Worm (Caenorhabditis elegans) whole organism, L3 larva: ENCODE data around the gene C56G3.2.

Experiments
- fkh-10 ChIP-seq: sonication (generic microtip); optimal IDR thresholded peaks from 2 replicates; lab custom pipeline; 2017; ENCODE audit warnings: missing biosample characterization, missing genetic modification reagents, missing genetic modification characterization
- nhr-11 ChIP-seq: fragments of 150-350 bp; optimal IDR thresholded peaks from 2 replicates; lab custom pipeline; 2014; ENCODE audit warnings: missing biosample characterization, missing genetic modification characterization
- unc-62 ChIP-seq: fragments of 150-350 bp; sonication (generic microtip); optimal IDR thresholded peaks from 4 replicates; lab custom pipeline; 2014; ENCODE audit warnings: missing biosample characterization, missing genetic modification reagents, missing genetic modification characterization

DNA sequence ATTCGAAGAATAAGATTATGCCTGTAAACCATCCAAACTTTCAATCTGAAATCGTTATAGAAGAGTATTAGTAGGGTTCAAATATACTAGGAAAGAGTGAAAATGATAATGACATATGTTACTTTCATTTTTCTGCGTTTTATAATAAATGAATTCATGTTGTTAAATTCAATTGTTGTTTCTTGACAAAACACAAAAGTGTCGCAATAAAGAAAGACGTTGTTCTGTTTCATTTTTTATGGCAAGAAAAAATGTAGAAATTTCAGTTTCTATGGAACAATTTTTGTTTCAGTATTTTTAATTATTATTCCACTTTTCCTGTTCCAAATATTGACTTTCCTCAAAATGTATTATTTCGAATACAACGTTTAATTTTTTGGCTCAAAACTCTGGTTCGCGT is 35.4 kb downstream of the C56G3.2 start, which contains the start of gene C10A4.4:
- TF ChIP-seq unc-62 (GFP tag; lab: Kevin White, UChicago) (no peak), fkh-10 (GFP tag; lab: Kevin White, UChicago) (no peak), nhr-11 (no peak)
